Worm (Caenorhabditis elegans) whole organism, L4 larva: ENCODE results near the gene F49C5.16.
"Not testable (repeated sequence)": the region's sequence is repeated elsewhere in the genome, so short reads cannot be mapped to it uniquely, and the experiment has no call there.

ENCODE experiments used
- F44E2.7 ChIP-seq: fragments of 200-800 bp; sonication (Bioruptor generic); IDR thresholded peaks from 2 replicates; pipeline ENCODE4 v2.1.2; 2022; ENCODE audit warnings: missing genetic modification characterization, missing compliant biosample characterization
- F49E8.2 ChIP-seq: sonication (generic microtip); optimal IDR thresholded peaks from 2 replicates; lab custom pipeline; 2016; ENCODE audit warnings: missing compliant biosample characterization, mild to moderate bottlenecking, missing genetic modification characterization, borderline replicate concordance
- R02D3.7 ChIP-seq: fragments of 150-350 bp; sonication (generic microtip); optimal IDR thresholded peaks from 3 replicates; lab custom pipeline; 2014; ENCODE audit warnings: missing biosample characterization, missing genetic modification characterization
- Y48G9A.11 ChIP-seq: fragments of 200-800 bp; sonication (Bioruptor generic); IDR thresholded peaks from 2 replicates; pipeline ENCODE4 v1.3.6; 2022; ENCODE audit warnings: missing genetic modification reagents, missing genetic modification characterization, missing compliant biosample characterization
- Y5F2A.4 ChIP-seq: fragments of 200-800 bp; sonication (Bioruptor generic); optimal IDR thresholded peaks from 2 replicates; lab custom pipeline; 2018; ENCODE audit warnings: mild to moderate bottlenecking, missing genetic modification characterization, missing compliant biosample characterization
- Y75B8A.6 ChIP-seq: fragments of 200-800 bp; sonication (Bioruptor generic); IDR thresholded peaks from 2 replicates; pipeline ENCODE4 v1.3.6; 2022; ENCODE audit warnings: missing genetic modification reagents, missing genetic modification characterization, missing compliant biosample characterization
- ZK546.5 ChIP-seq, 2 experiments: sonication (generic microtip); optimal IDR thresholded peaks; 2 replicates each; lab custom pipeline; 2017; ENCODE audit warnings: missing biosample characterization in 2 of 2, missing genetic modification characterization in 2 of 2
- aly-2 ChIP-seq: sonication (generic microtip); optimal IDR thresholded peaks from 2 replicates; lab custom pipeline; 2018; ENCODE audit warnings: missing biosample characterization, missing genetic modification characterization
- arid-1 ChIP-seq: fragments of 200-800 bp; sonication (Bioruptor generic); conservative IDR thresholded peaks from 2 replicates; pipeline ENCODE4 v1.3.6; 2022; ENCODE audit warnings: missing genetic modification reagents, missing genetic modification characterization, missing compliant biosample characterization
- ceh-20 ChIP-seq: fragments of 200-800 bp; sonication (Bioruptor generic); IDR thresholded peaks from 2 replicates; pipeline ENCODE4 v1.3.6; 2022; ENCODE audit warnings: missing genetic modification reagents, missing genetic modification characterization, missing compliant biosample characterization
- ceh-28 ChIP-seq: fragments of 150-350 bp; optimal IDR thresholded peaks from 2 replicates; lab custom pipeline; 2014; ENCODE audit warnings: missing biosample characterization, missing genetic modification reagents, missing genetic modification characterization
- cey-2 ChIP-seq: sonication (generic microtip); optimal IDR thresholded peaks from 3 replicates; lab custom pipeline; 2017; ENCODE audit warnings: missing genetic modification characterization, mild to moderate bottlenecking, missing compliant biosample characterization, antibody characterized with exemption, borderline replicate concordance; ENCODE audit not compliant: insufficient read depth
- daf-16 ChIP-seq, 3 experiments: sonication (generic microtip); optimal IDR thresholded peaks; 2 replicates each; lab custom pipeline; 2016 to 2017; ENCODE audit warnings: missing genetic modification characterization in 3 of 3, missing genetic modification reagents in 3 of 3, mild to moderate bottlenecking in 2 of 3, missing compliant biosample characterization in 2 of 3, missing biosample characterization in 1 of 3, moderate library complexity in 1 of 3
- daf-19 ChIP-seq: fragments of 200-800 bp; sonication (Bioruptor generic); conservative IDR thresholded peaks from 2 replicates; pipeline ENCODE4 v1.3.6; 2022; ENCODE audit warnings: missing genetic modification characterization, missing compliant biosample characterization
- daf-8 ChIP-seq: fragments of 200-800 bp; sonication (Bioruptor generic); IDR thresholded peaks from 2 replicates; pipeline ENCODE4 v1.3.6; 2022; ENCODE audit warnings: missing genetic modification characterization, missing compliant biosample characterization
- duxl-1 ChIP-seq: sonication (generic microtip); optimal IDR thresholded peaks from 2 replicates; lab custom pipeline; 2016; ENCODE audit warnings: mild to moderate bottlenecking, missing genetic modification characterization, moderate library complexity, missing compliant biosample characterization; ENCODE audit not compliant: poor library complexity
- dve-1 ChIP-seq: sonication (generic microtip); optimal IDR thresholded peaks from 2 replicates; lab custom pipeline; 2017; ENCODE audit warnings: antibody characterized with exemption, mild to moderate bottlenecking, missing genetic modification characterization, missing compliant biosample characterization; ENCODE audit not compliant: insufficient read depth
- fkh-10 ChIP-seq: fragments of 150-350 bp; optimal IDR thresholded peaks from 2 replicates; lab custom pipeline; 2014; ENCODE audit warnings: missing biosample characterization, missing genetic modification reagents, missing genetic modification characterization
- hlh-30 ChIP-seq: sonication (generic microtip); optimal IDR thresholded peaks from 2 replicates; lab custom pipeline; 2017; ENCODE audit warnings: antibody characterized with exemption, mild to moderate bottlenecking, missing genetic modification characterization, missing compliant biosample characterization; ENCODE audit not compliant: insufficient read depth
- hmg-1.1 ChIP-seq: fragments of 200-800 bp; sonication (Bioruptor generic); IDR thresholded peaks from 2 replicates; pipeline ENCODE4 v1.3.6; 2022; ENCODE audit warnings: missing genetic modification reagents, missing genetic modification characterization, missing compliant biosample characterization
- lin-38 ChIP-seq: fragments of 200-800 bp; sonication (Bioruptor generic); IDR thresholded peaks from 2 replicates; pipeline ENCODE4 v1.3.6; 2022; ENCODE audit warnings: missing genetic modification reagents, missing genetic modification characterization, missing compliant biosample characterization
- mxl-2 ChIP-seq: fragments of 200-800 bp; sonication (Bioruptor generic); conservative IDR thresholded peaks from 2 replicates; pipeline ENCODE4 v1.3.6; 2022; ENCODE audit warnings: missing genetic modification reagents, missing genetic modification characterization, missing compliant biosample characterization
- nhr-102 ChIP-seq: sonication (generic microtip); optimal IDR thresholded peaks from 2 replicates; lab custom pipeline; 2016; ENCODE audit warnings: mild to moderate bottlenecking, missing genetic modification characterization, moderate library complexity, missing compliant biosample characterization
- nhr-111 ChIP-seq: fragments of 200-800 bp; sonication (Bioruptor generic); optimal IDR thresholded peaks from 2 replicates; lab custom pipeline; 2018; ENCODE audit warnings: mild to moderate bottlenecking, missing genetic modification characterization, missing compliant biosample characterization
- pha-4 ChIP-seq, 2 experiments: fragments of 150-350 bp in 1 of 2; fragments of 200-800 bp in 1 of 2; sonication (Bioruptor generic) in 1 of 2; IDR thresholded peaks in 1 of 2; optimal IDR thresholded peaks in 1 of 2; 2 replicates each; pipeline versions ENCODE4 v1.3.6 to Lab custom; 2014 to 2022; ENCODE audit warnings: missing genetic modification characterization in 2 of 2, missing genetic modification reagents in 2 of 2, missing biosample characterization in 1 of 2, missing compliant biosample characterization in 1 of 2
- pqm-1 ChIP-seq: sonication (generic microtip); optimal IDR thresholded peaks from 2 replicates; lab custom pipeline; 2017; ENCODE audit warnings: missing biosample characterization, missing genetic modification characterization
- snpc-4 ChIP-seq: fragments of 150-350 bp; optimal IDR thresholded peaks from 2 replicates; lab custom pipeline; 2014; ENCODE audit warnings: missing biosample characterization, missing genetic modification characterization
- spr-1 ChIP-seq: sonication (generic microtip); optimal IDR thresholded peaks from 2 replicates; lab custom pipeline; 2016; ENCODE audit warnings: mild to moderate bottlenecking, missing genetic modification characterization, missing compliant biosample characterization
- zag-1 ChIP-seq: fragments of 150-350 bp; optimal IDR thresholded peaks from 2 replicates; lab custom pipeline; 2014; ENCODE audit warnings: missing biosample characterization, missing genetic modification characterization
- zfp-3 ChIP-seq: fragments of 200-800 bp; sonication (Bioruptor generic); conservative IDR thresholded peaks from 2 replicates; pipeline ENCODE4 v1.3.6; 2022; ENCODE audit warnings: missing genetic modification reagents, missing genetic modification characterization, missing compliant biosample characterization
- zip-11 ChIP-seq: fragments of 200-800 bp; sonication (Bioruptor generic); IDR thresholded peaks from 2 replicates; pipeline ENCODE4 v1.3.6; 2022; ENCODE audit warnings: missing genetic modification characterization, missing compliant biosample characterization
- ztf-7 ChIP-seq: fragments of 150-350 bp; optimal IDR thresholded peaks from 2 replicates; lab custom pipeline; 2014; ENCODE audit warnings: missing biosample characterization, missing genetic modification characterization

Gene F49C5.16

DNA sequence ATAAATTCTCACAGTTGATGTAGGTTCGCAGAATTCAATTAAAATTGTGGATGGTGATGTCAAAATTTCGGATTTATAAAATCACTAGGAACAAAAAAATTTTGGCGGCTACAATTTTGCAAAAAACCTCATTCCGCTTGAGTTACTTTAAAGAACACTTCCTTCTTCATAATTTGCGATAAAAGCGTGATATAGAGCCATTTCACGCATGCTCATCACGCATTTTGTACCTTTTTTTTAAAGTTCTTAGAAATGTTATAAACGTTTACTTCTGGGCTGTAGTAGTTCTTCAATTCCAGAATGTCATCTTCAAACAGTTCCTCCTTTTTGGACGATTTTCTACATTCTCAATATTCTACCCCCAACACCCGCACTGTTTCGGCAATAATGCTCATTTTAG, 19.7 kb upstream of the F49C5.16 start, which contains the start of gene srx-119:
TSS of gene srx-119 (plus strand) at position 301 of the 400 bp plus-strand sequence.
- TF ChIP-seq Y75B8A.6 (GFP tag; lab: Robert Waterston, UW) (no peak), spr-1 (tag; lab: Kevin White, UChicago) (no peak), cey-2 (no peak), zag-1 (no peak), mxl-2 (no peak), R02D3.7 (tag; lab: Kevin White, UChicago) (no peak), daf-19 (GFP tag; lab: Robert Waterston, UW) (no peak), Y5F2A.4 (GFP tag; lab: Kevin White, UChicago) (no peak), daf-8 (GFP tag; lab: Robert Waterston, UW) (no peak), arid-1 (no peak), ceh-20 (GFP tag; lab: Robert Waterston, UW) (no peak), hmg-1.1 (GFP tag; lab: Robert Waterston, UW) (no peak), F49E8.2 (no peak), ceh-28 (tag; lab: Kevin White, UChicago) (no peak), pha-4 (GFP tag; IDR thresholded peaks at IDR 0.05; lab: Robert Waterston, UW) (no peak), pha-4 (tag; optimal IDR thresholded peaks at IDR 0.05; lab: Kevin White, UChicago) (no peak), duxl-1 (tag; lab: Kevin White, UChicago) (no peak), hlh-30 (tag; lab: Kevin White, UChicago) (no peak), snpc-4 (tag; lab: Kevin White, UChicago) (no peak), ZK546.5 (tag; optimal IDR thresholded peaks at IDR 0.05; lab: Kevin White, UChicago) (no peak)

DNA sequence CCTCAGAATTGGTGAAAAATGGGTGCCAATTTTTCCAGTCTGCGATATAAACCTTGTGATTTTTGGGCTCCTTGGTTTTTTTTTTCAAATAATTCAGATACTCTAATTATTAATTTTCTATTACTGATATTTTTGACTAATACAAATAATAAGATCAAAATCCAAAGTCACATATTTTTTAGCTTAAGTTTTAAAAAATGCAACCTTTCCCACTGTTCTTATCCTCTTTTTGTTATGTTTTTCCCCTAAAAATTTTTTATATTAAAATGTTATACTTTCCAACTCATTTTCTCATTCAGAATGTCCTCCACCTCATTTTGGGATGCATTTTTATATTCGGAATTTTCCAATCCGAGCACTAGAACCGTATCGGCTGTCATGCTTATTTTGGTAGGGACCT, 16.7 kb upstream of the F49C5.16 start, which contains the start of gene srx-120:
TSS of gene srx-120 (plus strand) at position 301 of the 400 bp plus-strand sequence.
- no peak for TF ChIP-seq nhr-102 (tag; lab: Kevin White, UChicago)
- TF ChIP-seq cey-2, result no peak
- no peak for TF ChIP-seq pqm-1 (tag; lab: Kevin White, UChicago)
- no peak for TF ChIP-seq dve-1
- no peak for TF ChIP-seq ztf-7 (tag; lab: Kevin White, UChicago)
- no peak for TF ChIP-seq lin-38 (GFP tag; lab: Robert Waterston, UW)
- TF ChIP-seq zfp-3, result no peak
- no peak for TF ChIP-seq daf-19 (GFP tag; lab: Robert Waterston, UW)
- no peak for TF ChIP-seq pha-4 (GFP tag; IDR thresholded peaks at IDR 0.05; lab: Robert Waterston, UW)
- no peak for TF ChIP-seq pha-4 (tag; optimal IDR thresholded peaks at IDR 0.05; lab: Kevin White, UChicago)
- no peak for TF ChIP-seq zip-11 (GFP tag; lab: Robert Waterston, UW)
- no peak for TF ChIP-seq aly-2 (tag; lab: Kevin White, UChicago)
- TF ChIP-seq snpc-4 (tag; lab: Kevin White, UChicago), result no peak
- TF ChIP-seq daf-16 (GFP tag; optimal IDR thresholded peaks at IDR 0.05; lab: Kevin White, UChicago), result no peak
- no peak for TF ChIP-seq daf-16 (tag; optimal IDR thresholded peaks at IDR 0.05; lab: Kevin White, UChicago)

DNA sequence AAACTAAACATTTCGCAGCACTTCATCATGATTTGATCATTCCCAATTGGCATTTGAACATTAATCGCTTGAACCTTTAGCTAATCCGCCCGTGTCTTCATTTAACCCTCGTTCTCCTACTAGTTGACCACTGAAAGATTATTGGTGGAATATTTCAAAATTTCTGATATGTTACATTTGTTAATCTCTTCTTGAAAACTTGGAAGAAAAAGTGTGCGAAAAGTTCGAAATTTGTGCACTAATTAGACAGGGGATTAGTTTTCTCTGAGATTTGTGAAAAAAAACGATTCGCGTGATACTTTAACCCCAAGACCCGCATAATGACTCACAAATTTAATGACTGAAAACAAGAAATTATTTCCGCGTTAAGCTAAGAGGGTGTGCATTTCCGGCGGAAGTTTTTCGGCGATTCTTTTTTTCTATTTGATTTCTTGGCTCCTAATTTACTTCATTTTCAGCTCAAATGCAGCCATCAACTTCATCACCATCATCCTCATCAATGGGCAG, 12.3 kb upstream of the F49C5.16 start, which contains the start of gene nimk-1:
TSS of gene nimk-1 (plus strand) at position 457 of the 507 bp plus-strand sequence.
- no peak for TF ChIP-seq nhr-111
- TF ChIP-seq F44E2.7 (GFP tag; lab: Robert Waterston, UW), result no peak

DNA sequence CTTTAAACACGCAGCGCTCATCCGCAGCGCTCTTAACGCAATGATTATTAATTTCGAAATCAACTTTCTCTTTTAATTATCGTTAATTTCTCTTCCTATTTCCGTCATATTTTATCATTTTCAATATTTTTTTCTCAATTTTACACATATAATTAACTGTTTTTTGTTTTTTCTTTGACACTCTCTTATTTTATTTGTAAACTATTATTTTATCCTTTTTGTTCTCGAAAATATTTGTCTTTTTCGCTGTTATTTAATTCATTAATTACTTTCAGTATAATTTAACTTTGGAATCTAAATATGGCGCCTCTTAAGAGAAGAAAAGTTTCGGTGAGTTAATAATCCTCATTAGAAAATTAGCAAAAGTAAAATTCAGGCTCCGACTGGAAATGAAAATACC, 11.4 kb upstream of the F49C5.16 start, which contains the start of gene F49C5.3:
TSS of gene F49C5.3 (plus strand) at position 301 of the 400 bp plus-strand sequence.
- not testable (repeated sequence) for TF ChIP-seq Y48G9A.11 (GFP tag; lab: Robert Waterston, UW); mxl-2; fkh-10
